Worm (Caenorhabditis elegans) whole organism, L4/young adult: ENCODE results near the gene dach-1.

Experiments used
- W03F9.2 ChIP-seq: fragments of 150-350 bp; optimal IDR thresholded peaks from 2 replicates; lab custom pipeline; 2014; ENCODE audit warnings: missing biosample characterization, missing genetic modification characterization
- dao-5 ChIP-seq: sonication (generic microtip); optimal IDR thresholded peaks from 2 replicates; lab custom pipeline; 2016; ENCODE audit warnings: missing genotype, missing genetic modification characterization, moderate library complexity, missing compliant biosample characterization
- him-1 ChIP-seq: sonication (generic microtip); optimal IDR thresholded peaks from 2 replicates; lab custom pipeline; 2016; ENCODE audit warnings: missing genotype, missing genetic modification reagents, missing genetic modification characterization, missing compliant biosample characterization

DNA sequence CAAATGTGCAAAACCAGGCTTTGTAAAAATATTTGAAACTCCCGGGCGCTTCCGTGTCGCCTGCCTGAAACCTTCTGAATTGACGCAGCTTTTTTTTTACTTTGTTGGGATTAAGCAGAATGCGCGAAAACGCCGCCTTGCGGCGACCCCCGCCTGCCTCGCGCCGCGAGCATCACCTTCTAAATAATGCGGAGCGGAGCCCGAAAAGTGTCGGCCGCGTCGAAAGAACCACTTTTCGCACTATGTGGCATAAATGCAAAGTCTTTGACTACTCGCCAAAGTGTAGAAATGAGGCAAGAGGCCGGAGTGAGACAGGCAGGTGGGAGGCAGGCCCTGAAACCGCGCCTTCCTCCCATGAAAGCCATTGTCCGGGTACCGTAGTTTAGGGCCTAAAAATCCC is 36.7 kb upstream of the dach-1 start:
- TF ChIP-seq dao-5 (tag; lab: Kevin White, UChicago) (no peak), him-1 (tag; lab: Kevin White, UChicago) (no peak), W03F9.2 (tag; lab: Kevin White, UChicago) (no peak)
